Fruit fly (Drosophila melanogaster) whole organism, embryonic: ENCODE measurements around the gene CG33934.
A peak's percentile ranks its signal among the peaks of the same experiment; 100 is the strongest.

ENCODE experiments used
- Atf3 ChIP-seq: fragments of 200-800 bp; sonication (Bioruptor generic); optimal IDR thresholded peaks from 3 replicates; lab custom pipeline; 2016; ENCODE audit warnings: missing biosample characterization, missing genetic modification characterization
- CG11456 ChIP-seq: fragments of 200-800 bp; sonication (Bioruptor generic); IDR thresholded peaks from 3 replicates; pipeline ENCODE4 v1.3.6; 2022; ENCODE audit warnings: missing biosample characterization, missing genetic modification characterization
- CG11723 ChIP-seq: fragments of 200-800 bp; sonication (Bioruptor generic); optimal IDR thresholded peaks from 2 replicates; lab custom pipeline; 2017; ENCODE audit warnings: missing biosample characterization, mild to moderate bottlenecking, missing genetic modification characterization
- CG12104 ChIP-seq: fragments of 200-800 bp; sonication (Bioruptor generic); optimal IDR thresholded peaks from 3 replicates; lab custom pipeline; 2016; ENCODE audit warnings: missing biosample characterization, missing genetic modification characterization
- CG12155 ChIP-seq: fragments of 200-800 bp; sonication (Bioruptor generic); optimal IDR thresholded peaks from 3 replicates; lab custom pipeline; 2016; ENCODE audit warnings: missing biosample characterization, missing genetic modification characterization
- CG12942 ChIP-seq: fragments of 200-800 bp; sonication (Bioruptor generic); optimal IDR thresholded peaks from 3 replicates; lab custom pipeline; 2016; ENCODE audit warnings: missing biosample characterization, missing genetic modification characterization
- CG13775 ChIP-seq: fragments of 200-800 bp; sonication (Bioruptor generic); optimal IDR thresholded peaks from 3 replicates; lab custom pipeline; 2017; ENCODE audit warnings: missing biosample characterization, mild to moderate bottlenecking, missing genetic modification characterization
- CG16863 ChIP-seq: fragments of 200-800 bp; sonication (Bioruptor generic); optimal IDR thresholded peaks from 3 replicates; lab custom pipeline; 2016; ENCODE audit warnings: missing biosample characterization, missing genetic modification characterization
- CG17186 ChIP-seq: fragments of 200-800 bp; sonication (Bioruptor generic); optimal IDR thresholded peaks from 3 replicates; lab custom pipeline; 2017; ENCODE audit warnings: missing biosample characterization, missing genetic modification reagents, missing genetic modification characterization
- CG18619 ChIP-seq: fragments of 200-800 bp; sonication (Bioruptor generic); optimal IDR thresholded peaks from 3 replicates; lab custom pipeline; 2017; ENCODE audit warnings: missing biosample characterization, mild to moderate bottlenecking, missing genetic modification characterization
- CG18764 ChIP-seq: fragments of 200-800 bp; sonication (Bioruptor generic); optimal IDR thresholded peaks from 3 replicates; lab custom pipeline; 2016; ENCODE audit warnings: missing biosample characterization, missing genetic modification characterization
- CG32767 ChIP-seq: fragments of 200-800 bp; sonication (Bioruptor generic); IDR thresholded peaks from 2 replicates; pipeline ENCODE4 v1.3.6; 2022; ENCODE audit warnings: missing biosample characterization, missing genetic modification characterization
- CG3407 ChIP-seq: fragments of 200-800 bp; sonication (Bioruptor generic); optimal IDR thresholded peaks from 2 replicates; lab custom pipeline; 2018; ENCODE audit warnings: missing biosample characterization, mild to moderate bottlenecking, missing genetic modification characterization
- CG42726 ChIP-seq: fragments of 200-800 bp; sonication (Bioruptor generic); IDR thresholded peaks from 2 replicates; pipeline ENCODE4 v1.3.6; 2022; ENCODE audit warnings: missing biosample characterization, missing genetic modification characterization; ENCODE audit not compliant: partially characterized antibody
- CG4328 ChIP-seq: fragments of 200-800 bp; sonication (Bioruptor generic); optimal IDR thresholded peaks from 3 replicates; lab custom pipeline; 2017; ENCODE audit warnings: missing biosample characterization, missing genetic modification reagents, missing genetic modification characterization
- CG4617 ChIP-seq: fragments of 200-800 bp; sonication (Bioruptor generic); optimal IDR thresholded peaks from 3 replicates; lab custom pipeline; 2016; ENCODE audit warnings: missing biosample characterization, missing genetic modification characterization, borderline replicate concordance
- CG6683 ChIP-seq: fragments of 200-800 bp; sonication (Bioruptor generic); optimal IDR thresholded peaks from 2 replicates; lab custom pipeline; 2017; ENCODE audit warnings: missing biosample characterization, mild to moderate bottlenecking, missing genetic modification characterization, missing genetic modification reagents
- CHES-1-like ChIP-seq: fragments of 200-800 bp; sonication (Bioruptor generic); optimal IDR thresholded peaks from 2 replicates; lab custom pipeline; 2016; ENCODE audit warnings: missing biosample characterization, missing genetic modification characterization
- Camta ChIP-seq: fragments of 200-800 bp; sonication (Bioruptor generic); optimal IDR thresholded peaks from 2 replicates; lab custom pipeline; 2016; ENCODE audit warnings: missing biosample characterization, missing genetic modification characterization
- Chrac-16 ChIP-seq: fragments of 200-800 bp; sonication (Bioruptor generic); optimal IDR thresholded peaks from 3 replicates; lab custom pipeline; 2016; ENCODE audit warnings: missing biosample characterization, missing genetic modification characterization
- CrebB ChIP-seq: fragments of 200-800 bp; sonication (Bioruptor generic); optimal IDR thresholded peaks from 3 replicates; lab custom pipeline; 2018; ENCODE audit warnings: missing biosample characterization, mild to moderate bottlenecking, missing genetic modification characterization
- Fer2 ChIP-seq: fragments of 200-800 bp; sonication (Bioruptor generic); optimal IDR thresholded peaks from 2 replicates; lab custom pipeline; 2018; ENCODE audit warnings: missing biosample characterization, mild to moderate bottlenecking, missing genetic modification characterization, moderate library complexity
- GATAe ChIP-seq: fragments of 200-800 bp; sonication (Bioruptor generic); conservative IDR thresholded peaks from 2 replicates; pipeline ENCODE4 v1.3.6; 2022; ENCODE audit warnings: missing biosample characterization, missing genetic modification characterization
- Hey ChIP-seq: fragments of 200-800 bp; sonication (Bioruptor generic); optimal IDR thresholded peaks from 3 replicates; lab custom pipeline; 2018; ENCODE audit warnings: missing biosample characterization, mild to moderate bottlenecking, missing genetic modification characterization
- Hr51 ChIP-seq, 2 experiments: fragments of 200-800 bp; sonication (Bioruptor generic); optimal IDR thresholded peaks; 2 replicates in 1 of 2; 3 replicates in 1 of 2; lab custom pipeline; 2016 to 2018; ENCODE audit warnings: missing biosample characterization in 2 of 2, missing genetic modification characterization in 2 of 2, mild to moderate bottlenecking in 1 of 2, moderate library complexity in 1 of 2
- Lhr ChIP-seq: fragments of 200-800 bp; sonication (Bioruptor generic); optimal IDR thresholded peaks from 3 replicates; lab custom pipeline; 2017; ENCODE audit warnings: mild to moderate bottlenecking, missing biosample characterization, missing genetic modification reagents, missing genetic modification characterization
- NC2α ChIP-seq: fragments of 200-800 bp; sonication (Bioruptor generic); optimal IDR thresholded peaks from 2 replicates; lab custom pipeline; 2016; ENCODE audit warnings: missing biosample characterization, missing genetic modification characterization
- Sox102F ChIP-seq: fragments of 200-800 bp; sonication (Bioruptor generic); optimal IDR thresholded peaks from 2 replicates; lab custom pipeline; 2018; ENCODE audit warnings: missing biosample characterization, mild to moderate bottlenecking, missing genetic modification characterization, moderate library complexity
- Tbp ChIP-seq: fragments of >200 bp; optimal IDR thresholded peaks from 2 replicates; lab custom pipeline; 2018; ENCODE audit warnings: missing biosample characterization, missing genetic modification characterization
- YL-1 ChIP-seq: fragments of 200-800 bp; sonication (Bioruptor generic); optimal IDR thresholded peaks from 3 replicates; lab custom pipeline; 2017; ENCODE audit warnings: missing biosample characterization, mild to moderate bottlenecking, missing genetic modification characterization
- ac ChIP-seq: fragments of 200-800 bp; sonication (Bioruptor generic); optimal IDR thresholded peaks from 3 replicates; lab custom pipeline; 2017; ENCODE audit warnings: missing biosample characterization, mild to moderate bottlenecking, missing genetic modification characterization
- ash1 ChIP-seq: fragments of 200-800 bp; sonication (Bioruptor generic); optimal IDR thresholded peaks from 2 replicates; lab custom pipeline; 2018; ENCODE audit warnings: missing biosample characterization, mild to moderate bottlenecking, missing genetic modification characterization
- az2 ChIP-seq: fragments of 200-800 bp; sonication (Bioruptor generic); optimal IDR thresholded peaks from 3 replicates; lab custom pipeline; 2016; ENCODE audit warnings: missing biosample characterization, missing genetic modification characterization
- bab2 ChIP-seq: fragments of 200-800 bp; sonication (Bioruptor generic); optimal IDR thresholded peaks from 2 replicates; lab custom pipeline; 2016; ENCODE audit warnings: missing biosample characterization, missing genetic modification characterization
- bigmax ChIP-seq: fragments of 200-800 bp; sonication (Bioruptor generic); optimal IDR thresholded peaks from 2 replicates; lab custom pipeline; 2018; ENCODE audit warnings: missing biosample characterization, mild to moderate bottlenecking, missing genetic modification characterization
- fd96Cb ChIP-seq: fragments of 200-800 bp; sonication (Bioruptor generic); optimal IDR thresholded peaks from 2 replicates; lab custom pipeline; 2018; ENCODE audit warnings: missing biosample characterization, mild to moderate bottlenecking, missing genetic modification characterization, moderate library complexity
- gsb ChIP-seq: fragments of 200-800 bp; sonication (Bioruptor generic); IDR thresholded peaks from 2 replicates; pipeline ENCODE4 v1.3.6; 2022; ENCODE audit warnings: missing biosample characterization, missing genetic modification characterization
- kah ChIP-seq: fragments of 200-800 bp; sonication (Bioruptor generic); optimal IDR thresholded peaks from 2 replicates; lab custom pipeline; 2018; ENCODE audit warnings: missing biosample characterization, mild to moderate bottlenecking, missing genetic modification characterization
- ken ChIP-seq: fragments of 200-800 bp; sonication (Bioruptor generic); IDR thresholded peaks from 3 replicates; pipeline ENCODE4 v1.3.6; 2022; ENCODE audit warnings: missing biosample characterization, missing genetic modification characterization
- maf-S ChIP-seq: fragments of 200-800 bp; sonication (Bioruptor generic); optimal IDR thresholded peaks from 2 replicates; lab custom pipeline; 2016; ENCODE audit warnings: missing biosample characterization, missing genetic modification characterization
- mam ChIP-seq: fragments of 200-800 bp; sonication (Bioruptor generic); optimal IDR thresholded peaks from 3 replicates; lab custom pipeline; 2016; ENCODE audit warnings: missing biosample characterization, missing genetic modification characterization
- onecut ChIP-seq: fragments of 200-800 bp; sonication (Bioruptor generic); IDR thresholded peaks from 2 replicates; pipeline ENCODE4 v1.3.6; 2022; ENCODE audit warnings: missing biosample characterization, missing genetic modification characterization
- ranshi ChIP-seq: fragments of 200-800 bp; sonication (Bioruptor generic); IDR thresholded peaks from 2 replicates; pipeline ENCODE4 v1.3.6; 2022; ENCODE audit warnings: missing biosample characterization, missing genetic modification characterization
- salm ChIP-seq: fragments of 200-800 bp; sonication (Bioruptor generic); optimal IDR thresholded peaks from 2 replicates; lab custom pipeline; 2018; ENCODE audit warnings: missing biosample characterization, mild to moderate bottlenecking, missing genetic modification characterization
- sim ChIP-seq: fragments of 200-800 bp; sonication (Bioruptor generic); IDR thresholded peaks from 2 replicates; pipeline ENCODE4 v1.3.6; 2022; ENCODE audit warnings: missing biosample characterization, missing genetic modification characterization
- sisA ChIP-seq: fragments of 200-800 bp; sonication (Bioruptor generic); IDR thresholded peaks from 2 replicates; pipeline ENCODE4 v1.3.6; 2022; ENCODE audit warnings: missing biosample characterization, missing genetic modification characterization
- sr ChIP-seq: fragments of 200-800 bp; sonication (Bioruptor generic); IDR thresholded peaks from 3 replicates; pipeline ENCODE4 v1.3.6; 2022; ENCODE audit warnings: missing biosample characterization, missing genetic modification characterization
- ttk ChIP-seq: fragments of 200-800 bp; sonication (Bioruptor generic); IDR thresholded peaks from 2 replicates; pipeline ENCODE4 v2.1.2; 2022; ENCODE audit warnings: missing biosample characterization, missing genetic modification characterization
- twi ChIP-seq: fragments of 200-800 bp; optimal IDR thresholded peaks from 2 replicates; lab custom pipeline; 2019; ENCODE audit warnings: missing biosample characterization, mild to moderate bottlenecking, missing genetic modification characterization, moderate library complexity
- usp ChIP-seq: fragments of >200 bp; optimal IDR thresholded peaks from 2 replicates; lab custom pipeline; 2017; ENCODE audit warnings: missing biosample characterization, missing genetic modification characterization

CG33934 gene

dm6 chr3R:20008372-20009051 lies 34.0 kb upstream of the CG33934 start, which contains the start of the genes Hs6st and MED25 (continued):
- TF ChIP-seq sr (GFP tag; lab: Robert Waterston, UW) (no peak), CG12155 (GFP tag; lab: Kevin White, UChicago) (peak; percentile 39), Fer2 (tag; lab: Kevin White, UChicago) (peak; percentile 56), CG13775 (GFP tag; lab: Kevin White, UChicago) (peak; percentile 41), ac (GFP tag; lab: Kevin White, UChicago) (no peak), mam (GFP tag; lab: Kevin White, UChicago) (no peak), CG11456 (GFP tag; lab: Robert Waterston, UW) (peak; percentile 28; the same call in 1 of the 3 replicates), Chrac-16 (GFP tag; lab: Kevin White, UChicago) (no peak), gsb (GFP tag; lab: Robert Waterston, UW) (no peak), fd96Cb (peak; percentile 53), usp (no peak), CG17186 (GFP tag; lab: Kevin White, UChicago) (peak; percentile 84), CG12942 (GFP tag; lab: Kevin White, UChicago) (no peak), Atf3 (GFP tag; lab: Kevin White, UChicago) (no peak), CG4617 (GFP tag; lab: Kevin White, UChicago) (peak; percentile 25), az2 (GFP tag; lab: Kevin White, UChicago) (peak; percentile 24), CG11723 (no peak), Hey (tag; lab: Kevin White, UChicago) (no peak), GATAe (GFP tag; lab: Robert Waterston, UW) (no peak), ttk (GFP tag; lab: Robert Waterston, UW) (peak; percentile 8; the same call in 1 of the 2 replicates), CG32767 (GFP tag; lab: Robert Waterston, UW) (no peak), salm (tag; lab: Kevin White, UChicago) (no peak), CG16863 (no peak), sisA (no peak; the same call in 1 of the 2 replicates), CrebB (tag; lab: Kevin White, UChicago) (peak; percentile 39), ash1 (GFP tag; lab: Kevin White, UChicago) (no peak), CG18619 (GFP tag; lab: Kevin White, UChicago) (no peak), sim (GFP tag; lab: Robert Waterston, UW) (0 out of 2 replicates have a peak, but pooled peaks have one; percentile 24), YL-1 (GFP tag; lab: Kevin White, UChicago) (peak; percentile 60), CG18764 (peak; percentile 43), Camta (GFP tag; lab: Kevin White, UChicago) (no peak), bigmax (GFP tag; lab: Kevin White, UChicago) (no peak), Tbp (no peak), NC2α (GFP tag; lab: Kevin White, UChicago) (no peak), Lhr (GFP tag; lab: Kevin White, UChicago) (peak; percentile 45), ken (GFP tag; lab: Robert Waterston, UW) (no peak), bab2 (GFP tag; lab: Kevin White, UChicago) (no peak), CG12104 (GFP tag; lab: Kevin White, UChicago) (peak; percentile 70), CG6683 (GFP tag; lab: Kevin White, UChicago) (peak; percentile 35), CG42726 (GFP tag; lab: Robert Waterston, UW) (peak; percentile 83), Hr51 (GFP tag; optimal IDR thresholded peaks at IDR 0.05; lab: Kevin White, UChicago) (no peak), CHES-1-like (GFP tag; lab: Kevin White, UChicago) (no peak), CG3407 (GFP tag; lab: Kevin White, UChicago) (no peak), twi (tag; lab: Kevin White, UChicago) (no peak), onecut (peak; percentile 46; the same call in 1 of the 2 replicates), CG4328 (peak; percentile 48), ranshi (0 out of 2 replicates have a peak, but pooled peaks have one; percentile 17), Sox102F (GFP tag; lab: Kevin White, UChicago) (peak; percentile 11), maf-S (GFP tag; lab: Kevin White, UChicago) (no peak), kah (GFP tag; lab: Kevin White, UChicago) (no peak)
